Fruit fly (Drosophila melanogaster): Measurements from ENCODE around the gene gb.

The gb gene

DNA sequence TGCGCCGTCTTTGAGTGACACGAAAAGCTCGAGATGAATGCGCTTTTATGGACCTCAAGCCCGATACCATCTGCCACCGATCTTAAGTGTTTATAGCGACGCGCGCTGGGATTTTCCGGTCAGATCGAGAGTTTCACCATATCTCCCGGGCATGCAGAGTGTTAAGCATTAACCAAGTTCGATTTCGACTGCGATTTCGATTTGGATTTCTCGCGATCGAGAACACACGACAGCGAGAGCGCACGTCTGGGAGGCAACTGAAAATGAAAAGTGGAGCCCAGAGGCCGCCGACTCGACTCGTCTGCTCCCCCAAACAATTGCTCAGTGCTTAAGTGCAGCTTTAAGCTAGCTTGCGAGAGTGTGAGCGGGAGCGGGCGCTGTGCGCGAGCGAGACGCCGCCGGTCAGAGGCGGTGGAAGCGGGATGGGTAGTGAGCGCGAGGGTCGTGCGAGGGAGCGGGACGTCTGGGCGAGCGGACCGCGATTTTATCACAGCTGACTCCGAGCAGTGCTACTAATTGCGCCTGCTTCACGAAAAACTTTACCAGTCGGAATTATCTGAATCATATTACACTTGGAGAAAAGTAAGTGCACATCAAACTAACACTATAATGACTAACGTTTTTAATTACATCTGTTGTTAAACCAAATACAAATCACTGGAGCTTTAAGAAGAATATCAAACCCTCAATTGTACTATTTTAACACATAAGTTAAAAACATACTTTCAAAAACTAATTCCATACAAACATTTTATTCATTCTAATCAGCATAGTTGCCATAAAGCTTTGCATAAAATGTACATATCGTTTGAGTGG, 42.1 kb downstream of the gb start, which contains the start of gene spz:
TSS of gene spz (minus strand) at position 261 of the 816 bp plus-strand sequence.
- TF ChIP-seq br (GFP tag; optimal IDR thresholded peaks at IDR 0.05) (no peak), CG9705 (GFP tag; optimal IDR thresholded peaks at IDR 0.05) (no peak), h (GFP tag; optimal IDR thresholded peaks at IDR 0.05) (peak; percentile 49), rgr (GFP tag; optimal IDR thresholded peaks at IDR 0.05) (peak; percentile 0), Jra (GFP tag; optimal IDR thresholded peaks at IDR 0.05) (no peak), Myc (optimal IDR thresholded peaks at IDR 0.05) (no peak), tai (GFP tag; optimal IDR thresholded peaks at IDR 0.05) (no peak), dsf (GFP tag; optimal IDR thresholded peaks at IDR 0.05; ENCODE audit: borderline replicate concordance) (no peak), Abd-B (GFP tag; optimal IDR thresholded peaks at IDR 0.05) (no peak), Sp1 (GFP tag; optimal IDR thresholded peaks at IDR 0.05) (no peak), brk (GFP tag; optimal IDR thresholded peaks at IDR 0.05) (no peak), foxo (GFP tag; optimal IDR thresholded peaks at IDR 0.05) (peak in 1 of 2 experiments; percentile 6), usp (GFP tag; optimal IDR thresholded peaks at IDR 0.05) (no peak), dmrt93B (GFP tag; optimal IDR thresholded peaks at IDR 0.05) (no peak), dl (GFP tag; optimal IDR thresholded peaks at IDR 0.05; ENCODE audit: insufficient read depth in 1 of 2, partially characterized antibody in 2 of 2) (peak; percentile 61 to 89), sage (GFP tag; optimal IDR thresholded peaks at IDR 0.05) (no peak), woc (GFP tag; optimal IDR thresholded peaks at IDR 0.05) (no peak), OdsH (GFP tag; optimal IDR thresholded peaks at IDR 0.05) (no peak), Dfd (GFP tag; optimal IDR thresholded peaks at IDR 0.05) (no peak), Dif (GFP tag; optimal IDR thresholded peaks at IDR 0.05; ENCODE audit: partially characterized antibody) (peak; percentile 87), HLH106 (tag; optimal IDR thresholded peaks at IDR 0.05) (no peak), lola (GFP tag; optimal IDR thresholded peaks at IDR 0.05) (no peak), jim (GFP tag; optimal IDR thresholded peaks at IDR 0.05) (no peak), Vsx2 (GFP tag; optimal IDR thresholded peaks at IDR 0.05; ENCODE audit: partially characterized antibody) (peak; percentile 33), N (GFP tag; optimal IDR thresholded peaks at IDR 0.05) (no peak), Rel (GFP tag; optimal IDR thresholded peaks at IDR 0.05) (no peak), Rel (tag; optimal IDR thresholded peaks at IDR 0.05) (no peak), Mio (GFP tag; optimal IDR thresholded peaks at IDR 0.05) (no peak), sv (GFP tag; optimal IDR thresholded peaks at IDR 0.05) (no peak), Hr83 (GFP tag; optimal IDR thresholded peaks at IDR 0.05; ENCODE audit: poor library complexity, severe bottlenecking) (peak; percentile 32), CG32264 (GFP tag; optimal IDR thresholded peaks at IDR 0.05) (no peak), fru (GFP tag; optimal IDR thresholded peaks at IDR 0.05) (peak; percentile 7)

dm6 chr3R:27069201-27069600, 42.9 kb downstream of the gb start:
- TF ChIP-seq h (GFP tag; optimal IDR thresholded peaks at IDR 0.05), result no peak
- TF ChIP-seq tai (GFP tag; optimal IDR thresholded peaks at IDR 0.05), result no peak
- TF ChIP-seq dsf (GFP tag; optimal IDR thresholded peaks at IDR 0.05; ENCODE audit: borderline replicate concordance), result no peak
- TF ChIP-seq CG9705 (GFP tag; optimal IDR thresholded peaks at IDR 0.05), result no peak
- TF ChIP-seq lola (GFP tag; optimal IDR thresholded peaks at IDR 0.05), result no peak
- no peak for TF ChIP-seq Hr78 (GFP tag; optimal IDR thresholded peaks at IDR 0.05)
- TF ChIP-seq CG32264 (GFP tag; optimal IDR thresholded peaks at IDR 0.05), result no peak
- no peak for TF ChIP-seq Hr83 (GFP tag; optimal IDR thresholded peaks at IDR 0.05; ENCODE audit: poor library complexity, severe bottlenecking)
- TF ChIP-seq Dfd (GFP tag; optimal IDR thresholded peaks at IDR 0.05), result no peak

DNA sequence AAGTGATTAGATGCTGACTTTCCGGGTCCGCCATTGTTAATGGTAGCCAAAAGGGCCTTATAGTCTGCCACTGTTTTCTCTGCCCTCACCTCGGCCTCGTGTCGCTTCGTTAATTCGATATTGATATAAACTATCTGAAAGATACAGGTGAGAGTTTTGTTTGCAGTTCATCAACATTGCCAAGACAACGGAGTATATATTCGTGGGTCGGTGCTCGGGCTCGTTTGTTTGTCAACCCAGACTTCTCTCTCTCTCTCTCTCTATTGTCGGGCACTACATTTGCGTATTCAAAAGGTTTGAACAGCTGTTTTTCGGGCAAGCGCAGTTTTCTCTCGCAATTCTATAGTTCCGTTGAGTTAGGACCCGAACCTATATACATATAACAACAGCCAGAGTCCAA, 44.7 kb downstream of the gb start:
- no peak for TF ChIP-seq pan (optimal IDR thresholded peaks at IDR 0.05)
- TF ChIP-seq sv (GFP tag; optimal IDR thresholded peaks at IDR 0.05), result no peak
- TF ChIP-seq sage (GFP tag; optimal IDR thresholded peaks at IDR 0.05), result no peak
- no peak for TF ChIP-seq brk (GFP tag; optimal IDR thresholded peaks at IDR 0.05)
- no peak for TF ChIP-seq Mio (GFP tag; optimal IDR thresholded peaks at IDR 0.05)
- TF ChIP-seq ey (GFP tag; optimal IDR thresholded peaks at IDR 0.05), result no peak
- no peak for TF ChIP-seq HLH106 (tag; optimal IDR thresholded peaks at IDR 0.05)
- no peak for TF ChIP-seq Hr78 (GFP tag; optimal IDR thresholded peaks at IDR 0.05)
- TF ChIP-seq Abd-B (GFP tag; optimal IDR thresholded peaks at IDR 0.05), result no peak
- no peak for TF ChIP-seq rgr (GFP tag; optimal IDR thresholded peaks at IDR 0.05)
- no peak for TF ChIP-seq Dif (GFP tag; optimal IDR thresholded peaks at IDR 0.05; ENCODE audit: partially characterized antibody)
